Fruit fly (Drosophila melanogaster): ENCODE results near the gene Lmpt.

DNA sequence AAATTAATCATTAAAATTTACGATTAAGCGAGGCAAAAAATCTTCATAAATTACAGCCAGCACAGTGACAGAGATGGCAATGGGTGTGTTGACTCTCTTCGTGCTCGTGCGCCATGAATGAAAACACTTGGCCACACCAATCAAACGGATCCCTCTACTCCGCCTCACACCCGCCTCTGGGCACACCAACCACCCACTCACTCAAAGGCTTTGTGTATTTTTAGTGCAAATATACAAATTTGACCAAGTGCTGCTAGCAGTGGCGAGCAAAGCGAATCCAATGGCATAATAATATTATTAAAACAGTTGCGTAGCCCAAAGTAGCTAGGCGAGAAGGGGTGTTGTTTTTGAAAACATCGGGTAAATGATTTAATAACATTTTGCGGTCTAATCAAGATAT, 24.4 kb downstream of the Lmpt start:
- TF ChIP-seq psq (optimal IDR thresholded peaks at IDR 0.05): no peak
- TF ChIP-seq h (optimal IDR thresholded peaks at IDR 0.05): no peak
- TF ChIP-seq Myc (optimal IDR thresholded peaks at IDR 0.05): no peak
- no peak for TF ChIP-seq ttk (optimal IDR thresholded peaks at IDR 0.05)
- TF ChIP-seq Sin3A (optimal IDR thresholded peaks at IDR 0.05): no peak
- no peak for TF ChIP-seq insv (optimal IDR thresholded peaks at IDR 0.05)
